Fruit fly (Drosophila melanogaster) S2 (cell line): ENCODE data around the gene Jhbp3.

ENCODE experiments used
- CG8478 ChIP-seq: fragments of >200 bp; optimal IDR thresholded peaks from 2 replicates; lab custom pipeline; 2018
- CTCF ChIP-seq, 2 experiments: fragments of >200 bp; optimal IDR thresholded peaks; 2 replicates each; lab custom pipeline; 2018

DNA sequence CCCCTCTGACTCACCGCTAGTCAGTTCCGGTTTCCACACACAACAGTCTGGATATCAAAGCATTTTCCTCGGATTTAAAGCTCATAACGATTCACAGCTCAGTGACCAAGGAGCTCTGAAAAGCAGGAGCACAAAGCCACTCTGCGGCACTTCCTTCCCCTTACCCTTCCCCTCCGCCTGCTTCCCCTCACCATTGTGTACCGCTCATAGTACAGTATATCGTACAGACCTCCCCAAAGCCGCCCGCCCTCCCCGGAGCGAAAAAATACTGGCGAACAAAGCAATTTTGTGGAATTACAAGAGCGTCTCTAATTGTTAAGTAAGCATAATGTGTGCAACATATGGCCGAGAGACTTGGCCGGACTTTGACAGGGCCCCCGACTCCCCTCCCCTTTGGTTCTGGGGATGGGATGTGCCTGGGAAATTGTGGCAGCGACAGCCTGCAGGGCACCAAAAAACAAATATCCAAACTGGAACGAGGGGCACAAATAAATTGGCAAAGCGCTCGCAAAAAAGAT, 26.1 kb upstream of the Jhbp3 start:
- TF ChIP-seq CTCF (optimal IDR thresholded peaks at IDR 0.05; lab: Kevin White, UChicago) (no peak), CG8478 (no peak)
